Worm (Caenorhabditis elegans) whole organism, L4 larva: Measurements from ENCODE around the gene let-92.

Experiments used
- D1046.2 ChIP-seq: fragments of 200-800 bp; sonication (Bioruptor generic); IDR thresholded peaks from 2 replicates; pipeline ENCODE4 v1.3.6; 2022; ENCODE audit warnings: missing genetic modification characterization, missing compliant biosample characterization
- F10B5.3 ChIP-seq: sonication (generic microtip); optimal IDR thresholded peaks from 2 replicates; lab custom pipeline; 2016; ENCODE audit warnings: mild to moderate bottlenecking, missing genetic modification characterization, missing compliant biosample characterization
- F26F4.8 ChIP-seq: fragments of 200-800 bp; sonication (Bioruptor generic); conservative IDR thresholded peaks from 2 replicates; pipeline ENCODE4 v1.3.6; 2022; ENCODE audit warnings: missing genetic modification characterization, missing compliant biosample characterization
- F37D6.2 ChIP-seq: sonication (generic microtip); optimal IDR thresholded peaks from 2 replicates; lab custom pipeline; 2016; ENCODE audit warnings: mild to moderate bottlenecking, missing genetic modification characterization, missing compliant biosample characterization
- Y105C5A.15 ChIP-seq: fragments of 200-800 bp; sonication (Bioruptor generic); IDR thresholded peaks from 2 replicates; pipeline ENCODE4 v1.3.6; 2022; ENCODE audit warnings: missing genetic modification characterization, missing compliant biosample characterization
- Y5F2A.4 ChIP-seq: fragments of 200-800 bp; sonication (Bioruptor generic); optimal IDR thresholded peaks from 2 replicates; lab custom pipeline; 2018; ENCODE audit warnings: mild to moderate bottlenecking, missing genetic modification characterization, missing compliant biosample characterization
- aly-2 ChIP-seq: sonication (generic microtip); optimal IDR thresholded peaks from 2 replicates; lab custom pipeline; 2018; ENCODE audit warnings: missing biosample characterization, missing genetic modification characterization
- ama-1 ChIP-seq: fragments of 150-350 bp; optimal IDR thresholded peaks from 2 replicates; lab custom pipeline; 2014; ENCODE audit warnings: inconsistent platforms, mixed read lengths
- arid-1 ChIP-seq: fragments of 200-800 bp; sonication (Bioruptor generic); conservative IDR thresholded peaks from 2 replicates; pipeline ENCODE4 v1.3.6; 2022; ENCODE audit warnings: missing genetic modification reagents, missing genetic modification characterization, missing compliant biosample characterization
- attf-4 ChIP-seq: sonication (generic microtip); optimal IDR thresholded peaks from 3 replicates; lab custom pipeline; 2017; ENCODE audit warnings: missing biosample characterization, missing genetic modification characterization
- ceh-32 ChIP-seq: sonication (generic microtip); optimal IDR thresholded peaks from 2 replicates; lab custom pipeline; 2016; ENCODE audit warnings: mild to moderate bottlenecking, missing genetic modification characterization, missing compliant biosample characterization; ENCODE audit not compliant: poor library complexity
- ctbp-1 ChIP-seq: fragments of 200-800 bp; sonication (Bioruptor generic); IDR thresholded peaks from 2 replicates; pipeline ENCODE4 v1.3.6; 2022; ENCODE audit warnings: missing genetic modification reagents, missing genetic modification characterization, missing compliant biosample characterization
- daf-12 ChIP-seq: fragments of 150-350 bp; optimal IDR thresholded peaks from 2 replicates; lab custom pipeline; 2014; ENCODE audit warnings: missing biosample characterization, missing genetic modification reagents, missing genetic modification characterization
- daf-16 ChIP-seq, 3 experiments: sonication (generic microtip); optimal IDR thresholded peaks; 2 replicates each; lab custom pipeline; 2016 to 2017; ENCODE audit warnings: missing genetic modification characterization in 3 of 3, missing genetic modification reagents in 3 of 3, mild to moderate bottlenecking in 2 of 3, missing compliant biosample characterization in 2 of 3, missing biosample characterization in 1 of 3, moderate library complexity in 1 of 3
- daf-19 ChIP-seq: fragments of 200-800 bp; sonication (Bioruptor generic); conservative IDR thresholded peaks from 2 replicates; pipeline ENCODE4 v1.3.6; 2022; ENCODE audit warnings: missing genetic modification characterization, missing compliant biosample characterization
- daf-8 ChIP-seq: fragments of 200-800 bp; sonication (Bioruptor generic); IDR thresholded peaks from 2 replicates; pipeline ENCODE4 v1.3.6; 2022; ENCODE audit warnings: missing genetic modification characterization, missing compliant biosample characterization
- dmd-6 ChIP-seq: fragments of 200-800 bp; sonication (Bioruptor generic); IDR thresholded peaks from 2 replicates; pipeline ENCODE4 v1.3.6; 2022; ENCODE audit warnings: missing genetic modification reagents, missing genetic modification characterization, missing compliant biosample characterization
- egl-43 ChIP-seq: fragments of 200-800 bp; sonication (Bioruptor generic); IDR thresholded peaks from 2 replicates; pipeline ENCODE4 v1.3.6; 2022; ENCODE audit warnings: missing genetic modification reagents, missing genetic modification characterization, missing compliant biosample characterization
- fkh-10 ChIP-seq: fragments of 150-350 bp; optimal IDR thresholded peaks from 2 replicates; lab custom pipeline; 2014; ENCODE audit warnings: missing biosample characterization, missing genetic modification reagents, missing genetic modification characterization
- hlh-11 ChIP-seq: fragments of 200-800 bp; sonication (Bioruptor generic); optimal IDR thresholded peaks from 2 replicates; lab custom pipeline; 2018; ENCODE audit warnings: mild to moderate bottlenecking, missing genetic modification characterization, missing compliant biosample characterization
- hlh-30 ChIP-seq: sonication (generic microtip); optimal IDR thresholded peaks from 2 replicates; lab custom pipeline; 2017; ENCODE audit warnings: antibody characterized with exemption, mild to moderate bottlenecking, missing genetic modification characterization, missing compliant biosample characterization; ENCODE audit not compliant: insufficient read depth
- hmg-1.1 ChIP-seq: fragments of 200-800 bp; sonication (Bioruptor generic); IDR thresholded peaks from 2 replicates; pipeline ENCODE4 v1.3.6; 2022; ENCODE audit warnings: missing genetic modification reagents, missing genetic modification characterization, missing compliant biosample characterization
- lim-7 ChIP-seq: fragments of 200-800 bp; sonication (Bioruptor generic); IDR thresholded peaks from 2 replicates; pipeline ENCODE4 v1.3.6; 2022; ENCODE audit warnings: missing genetic modification characterization, missing compliant biosample characterization
- lin-15B ChIP-seq: fragments of 150-350 bp; sonication (generic microtip); optimal IDR thresholded peaks from 3 replicates; lab custom pipeline; 2014; ENCODE audit warnings: missing biosample characterization, missing genetic modification characterization
- madf-5 ChIP-seq, 2 experiments: fragments of 200-800 bp; sonication (Bioruptor generic); IDR thresholded peaks; 2 replicates each; pipeline ENCODE4 v1.3.6; 2022; ENCODE audit warnings: missing compliant biosample characterization in 2 of 2, missing genetic modification characterization in 2 of 2
- nhr-102 ChIP-seq: sonication (generic microtip); optimal IDR thresholded peaks from 2 replicates; lab custom pipeline; 2016; ENCODE audit warnings: mild to moderate bottlenecking, missing genetic modification characterization, moderate library complexity, missing compliant biosample characterization
- nhr-11 ChIP-seq: fragments of 150-350 bp; optimal IDR thresholded peaks from 2 replicates; lab custom pipeline; 2014; ENCODE audit warnings: missing biosample characterization, missing genetic modification characterization
- nhr-25 ChIP-seq: sonication (generic microtip); optimal IDR thresholded peaks from 2 replicates; lab custom pipeline; 2017; ENCODE audit warnings: missing genetic modification characterization, mild to moderate bottlenecking, missing compliant biosample characterization, antibody characterized with exemption, moderate library complexity, borderline replicate concordance; ENCODE audit not compliant: insufficient read depth
- nhr-28 ChIP-seq: fragments of 150-350 bp; optimal IDR thresholded peaks from 2 replicates; lab custom pipeline; 2014; ENCODE audit warnings: missing biosample characterization, missing genetic modification characterization
- nhr-42 ChIP-seq: fragments of 200-800 bp; sonication (Bioruptor generic); IDR thresholded peaks from 2 replicates; pipeline ENCODE4 v1.3.6; 2022; ENCODE audit warnings: missing genetic modification characterization, missing compliant biosample characterization
- nhr-48 ChIP-seq: sonication (generic microtip); optimal IDR thresholded peaks from 2 replicates; lab custom pipeline; 2016; ENCODE audit warnings: mild to moderate bottlenecking, missing genetic modification characterization, missing compliant biosample characterization
- nhr-76 ChIP-seq: fragments of 150-350 bp; optimal IDR thresholded peaks from 2 replicates; lab custom pipeline; 2014; ENCODE audit warnings: missing biosample characterization, missing genetic modification characterization
- pha-4 ChIP-seq, 2 experiments: fragments of 150-350 bp in 1 of 2; fragments of 200-800 bp in 1 of 2; sonication (Bioruptor generic) in 1 of 2; IDR thresholded peaks in 1 of 2; optimal IDR thresholded peaks in 1 of 2; 2 replicates each; pipeline versions ENCODE4 v1.3.6 to Lab custom; 2014 to 2022; ENCODE audit warnings: missing genetic modification characterization in 2 of 2, missing genetic modification reagents in 2 of 2, missing biosample characterization in 1 of 2, missing compliant biosample characterization in 1 of 2
- php-3 ChIP-seq: fragments of 200-800 bp; sonication (Bioruptor generic); IDR thresholded peaks from 2 replicates; pipeline ENCODE4 v1.3.6; 2022; ENCODE audit warnings: missing genetic modification reagents, missing genetic modification characterization, missing compliant biosample characterization
- rbr-2 ChIP-seq: sonication (generic microtip); optimal IDR thresholded peaks from 2 replicates; lab custom pipeline; 2016; ENCODE audit warnings: missing genotype, missing genetic modification characterization, missing compliant biosample characterization
- sdz-12 ChIP-seq: fragments of 200-800 bp; sonication (Bioruptor generic); optimal IDR thresholded peaks from 2 replicates; lab custom pipeline; 2018; ENCODE audit warnings: mild to moderate bottlenecking, missing genetic modification characterization, missing compliant biosample characterization
- skn-1 ChIP-seq: fragments of 150-350 bp; optimal IDR thresholded peaks from 2 replicates; lab custom pipeline; 2014; ENCODE audit warnings: missing biosample characterization, missing genetic modification characterization
- snpc-4 ChIP-seq: fragments of 150-350 bp; optimal IDR thresholded peaks from 2 replicates; lab custom pipeline; 2014; ENCODE audit warnings: missing biosample characterization, missing genetic modification characterization
- spr-1 ChIP-seq: sonication (generic microtip); optimal IDR thresholded peaks from 2 replicates; lab custom pipeline; 2016; ENCODE audit warnings: mild to moderate bottlenecking, missing genetic modification characterization, missing compliant biosample characterization
- unc-130 ChIP-seq: sonication (generic microtip); optimal IDR thresholded peaks from 2 replicates; lab custom pipeline; 2016; ENCODE audit warnings: missing genetic modification reagents, missing genetic modification characterization, missing compliant biosample characterization
- unc-39 ChIP-seq: sonication (generic microtip); optimal IDR thresholded peaks from 2 replicates; lab custom pipeline; 2017; ENCODE audit warnings: missing biosample characterization, missing genetic modification characterization
- unc-62 ChIP-seq, 3 experiments: fragments of 150-350 bp in 1 of 3; sonication (generic microtip); optimal IDR thresholded peaks in 2 of 3; peaks in 1 of 3; 1 replicate in 1 of 3; 2 replicates in 2 of 3; lab custom pipeline; 2014 to 2017; ENCODE audit warnings: missing biosample characterization in 3 of 3, missing genetic modification characterization in 3 of 3, missing genetic modification reagents in 3 of 3, missing genotype in 1 of 3
- zag-1 ChIP-seq: fragments of 150-350 bp; optimal IDR thresholded peaks from 2 replicates; lab custom pipeline; 2014; ENCODE audit warnings: missing biosample characterization, missing genetic modification characterization
- zfp-3 ChIP-seq: fragments of 200-800 bp; sonication (Bioruptor generic); conservative IDR thresholded peaks from 2 replicates; pipeline ENCODE4 v1.3.6; 2022; ENCODE audit warnings: missing genetic modification reagents, missing genetic modification characterization, missing compliant biosample characterization
- zip-11 ChIP-seq: fragments of 200-800 bp; sonication (Bioruptor generic); IDR thresholded peaks from 2 replicates; pipeline ENCODE4 v1.3.6; 2022; ENCODE audit warnings: missing genetic modification characterization, missing compliant biosample characterization
- ztf-7 ChIP-seq: fragments of 150-350 bp; optimal IDR thresholded peaks from 2 replicates; lab custom pipeline; 2014; ENCODE audit warnings: missing biosample characterization, missing genetic modification characterization

let-92 gene

DNA sequence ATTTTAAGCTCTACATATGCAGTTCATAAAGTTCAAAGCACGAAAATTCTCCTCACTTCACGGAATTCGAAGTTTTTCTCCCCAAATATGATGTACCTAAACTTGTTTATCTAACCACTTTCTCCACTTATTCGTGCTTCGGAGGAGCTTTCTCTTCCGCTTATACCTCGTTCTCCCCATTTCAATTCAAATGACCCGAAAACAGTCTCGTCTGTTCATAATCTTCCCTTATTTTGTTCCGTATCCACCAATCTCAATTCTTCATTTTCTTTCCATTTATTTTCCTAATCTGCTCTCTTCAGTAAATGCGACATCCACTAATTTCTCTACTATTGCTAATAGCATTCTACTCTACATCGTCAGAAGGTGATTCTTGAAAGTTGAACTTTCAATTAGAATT is 27.1 kb downstream of the let-92 start, which contains the start of gene let-653:
Gene let-653 (plus strand): TSS at position 301 of the 400 bp plus-strand sequence.
- no peak for TF ChIP-seq F26F4.8 (GFP tag; lab: Robert Waterston, UW)
- peak; percentile 12 for TF ChIP-seq nhr-25 (tag; lab: Kevin White, UChicago)
- TF ChIP-seq nhr-42 (GFP tag; lab: Robert Waterston, UW) = no peak
- TF ChIP-seq snpc-4 (tag; lab: Kevin White, UChicago) = no peak
- TF ChIP-seq Y105C5A.15 = no peak
- no peak for TF ChIP-seq pha-4 (GFP tag; IDR thresholded peaks at IDR 0.05; lab: Robert Waterston, UW)
- TF ChIP-seq pha-4 (tag; optimal IDR thresholded peaks at IDR 0.05; lab: Kevin White, UChicago) = no peak
- no peak for TF ChIP-seq nhr-48
- TF ChIP-seq ztf-7 (tag; lab: Kevin White, UChicago) = no peak
- no peak for TF ChIP-seq aly-2 (tag; lab: Kevin White, UChicago)

DNA sequence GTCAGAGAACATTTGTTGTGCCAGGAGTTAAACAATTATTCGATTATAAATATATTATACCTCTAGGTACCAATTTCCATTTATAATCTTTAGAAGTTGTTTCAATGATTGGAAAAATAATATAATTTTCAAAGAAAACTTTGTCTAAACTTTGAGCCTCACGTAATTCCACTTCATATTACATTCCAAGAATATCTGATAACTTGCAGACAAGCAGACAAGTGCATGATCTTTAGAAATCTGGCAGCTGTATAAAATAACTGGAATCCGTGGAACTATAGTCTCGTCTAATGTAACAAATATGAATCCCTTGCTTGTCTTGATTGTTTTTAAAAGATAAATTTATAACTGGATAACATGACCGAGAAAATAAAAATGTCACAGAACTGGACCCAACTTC is 34.3 kb downstream of the let-92 start:
- no peak for TF ChIP-seq snpc-4 (tag; lab: Kevin White, UChicago)
- no peak for TF ChIP-seq lin-15B (tag; lab: Kevin White, UChicago)
- no peak for TF ChIP-seq arid-1
- TF ChIP-seq dmd-6 = no peak
- no peak for TF ChIP-seq nhr-76 (tag; lab: Kevin White, UChicago)
- no peak for TF ChIP-seq zip-11 (GFP tag; lab: Robert Waterston, UW)
- no peak for TF ChIP-seq sdz-12
- no peak for TF ChIP-seq attf-4 (tag; lab: Kevin White, UChicago)
- TF ChIP-seq rbr-2 (tag; lab: Kevin White, UChicago) = no peak
- no peak for TF ChIP-seq F37D6.2 (tag; lab: Kevin White, UChicago)
- no peak for TF ChIP-seq hmg-1.1 (GFP tag; lab: Robert Waterston, UW)
- TF ChIP-seq ceh-32 (tag; lab: Kevin White, UChicago) = no peak
- no peak for TF ChIP-seq D1046.2 (GFP tag; lab: Robert Waterston, UW)
- no peak for TF ChIP-seq fkh-10

DNA sequence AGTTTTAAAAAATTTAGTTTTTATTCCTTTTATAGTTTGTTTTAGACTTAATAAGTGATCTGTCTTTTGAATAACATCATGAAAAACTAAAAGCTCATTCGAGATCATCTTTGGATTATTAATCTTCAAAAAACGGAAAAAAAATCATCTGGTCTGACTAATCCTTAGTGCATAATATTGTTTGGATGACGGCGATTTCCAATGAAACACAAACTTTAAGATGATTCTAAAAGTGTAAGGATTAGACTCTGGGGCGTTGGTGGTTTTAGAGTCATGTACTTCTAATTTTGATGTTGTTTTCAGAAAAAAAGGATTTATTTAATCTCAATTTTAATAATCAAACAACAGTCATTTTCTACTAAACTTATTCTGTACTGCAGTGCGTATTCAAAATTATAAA is 35.1 kb downstream of the let-92 start:
- no peak for TF ChIP-seq nhr-25 (tag; lab: Kevin White, UChicago)
- no peak for TF ChIP-seq nhr-48
- TF ChIP-seq daf-8 = no peak
- TF ChIP-seq hmg-1.1 (GFP tag; lab: Robert Waterston, UW) = no peak
- TF ChIP-seq ama-1 (lab: Kevin White, UChicago) = no peak
- TF ChIP-seq hlh-11 (tag; lab: Kevin White, UChicago) = no peak
- no peak for TF ChIP-seq lim-7 (GFP tag; lab: Robert Waterston, UW)
- no peak for TF ChIP-seq nhr-102 (tag; lab: Kevin White, UChicago)
- TF ChIP-seq unc-39 (tag; lab: Kevin White, UChicago) = no peak
- TF ChIP-seq spr-1 (tag; lab: Kevin White, UChicago) = no peak
- no peak for TF ChIP-seq skn-1
- no peak for TF ChIP-seq php-3 (GFP tag; lab: Robert Waterston, UW)
- TF ChIP-seq Y5F2A.4 = no peak
- TF ChIP-seq madf-5 (GFP tag; IDR thresholded peaks at IDR 0.05; lab: Robert Waterston, UW) = no peak
- no peak for TF ChIP-seq unc-62 (GFP tag; optimal IDR thresholded peaks at IDR 0.05 in 1 of 2; lab: Kevin White, UChicago)
- no peak for TF ChIP-seq unc-62 (tag; optimal IDR thresholded peaks at IDR 0.05; lab: Kevin White, UChicago)
- TF ChIP-seq nhr-28 (tag; lab: Kevin White, UChicago) = no peak
- TF ChIP-seq nhr-11 (tag; lab: Kevin White, UChicago) = no peak
- TF ChIP-seq lin-15B (tag; lab: Kevin White, UChicago) = no peak

DNA sequence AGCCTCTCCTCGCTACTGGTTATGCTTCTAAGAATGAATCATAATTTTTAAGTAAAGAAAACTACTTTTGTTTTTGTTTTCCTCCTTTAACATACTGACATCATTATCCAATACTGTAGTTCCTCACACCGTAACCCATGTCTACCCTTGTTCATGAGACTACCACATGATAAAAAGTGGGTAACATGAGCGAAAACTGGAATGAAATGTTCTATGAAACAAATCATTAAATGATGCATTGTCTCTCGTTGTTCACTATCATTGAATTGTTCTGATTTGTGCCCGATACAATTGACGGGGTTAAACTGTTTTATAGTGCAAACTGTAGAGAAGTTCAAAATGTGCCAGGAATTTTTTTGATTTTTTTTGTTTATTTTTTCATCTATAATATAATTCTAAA is 39.5 kb downstream of the let-92 start:
- peak; percentile 85 for TF ChIP-seq hlh-30 (tag; lab: Kevin White, UChicago)
- no peak for TF ChIP-seq zip-11 (GFP tag; lab: Robert Waterston, UW)
- TF ChIP-seq zfp-3 = no peak
- TF ChIP-seq unc-130 = no peak
- no peak for TF ChIP-seq daf-12 (tag; lab: Kevin White, UChicago)
- no peak for TF ChIP-seq nhr-102 (tag; lab: Kevin White, UChicago)
- TF ChIP-seq zag-1 (tag; lab: Kevin White, UChicago) = no peak
- TF ChIP-seq nhr-76 (tag; lab: Kevin White, UChicago) = no peak
- TF ChIP-seq F10B5.3 = no peak
- no peak for TF ChIP-seq egl-43 (GFP tag; lab: Robert Waterston, UW)
- no peak for TF ChIP-seq daf-19 (GFP tag; lab: Robert Waterston, UW)
- no peak for TF ChIP-seq Y5F2A.4
- TF ChIP-seq nhr-11 (tag; lab: Kevin White, UChicago) = no peak
- TF ChIP-seq daf-16 (GFP tag; optimal IDR thresholded peaks at IDR 0.05; lab: Kevin White, UChicago) = no peak
- TF ChIP-seq daf-16 (tag; optimal IDR thresholded peaks at IDR 0.05; lab: Kevin White, UChicago) = no peak
- TF ChIP-seq ctbp-1 (GFP tag; lab: Robert Waterston, UW) = no peak
